Fruit fly (Drosophila melanogaster) whole organism, embryonic: ENCODE results near the gene bib.
A peak's percentile ranks its signal among the peaks of the same experiment; 100 is the strongest.

Source experiments
- B-H2 ChIP-seq: fragments of 200-800 bp; sonication (Bioruptor generic); optimal IDR thresholded peaks from 2 replicates; lab custom pipeline; 2018; ENCODE audit warnings: missing biosample characterization, mild to moderate bottlenecking, missing genetic modification characterization
- CG10274 ChIP-seq: fragments of 200-800 bp; sonication (Bioruptor generic); optimal IDR thresholded peaks from 3 replicates; lab custom pipeline; 2017; ENCODE audit warnings: missing biosample characterization, mild to moderate bottlenecking, missing genetic modification characterization
- CG10366 ChIP-seq: fragments of 200-800 bp; sonication (Bioruptor generic); IDR thresholded peaks from 2 replicates; pipeline ENCODE4 v1.3.6; 2022; ENCODE audit warnings: missing biosample characterization, missing genetic modification characterization
- CG11456 ChIP-seq: fragments of 200-800 bp; sonication (Bioruptor generic); IDR thresholded peaks from 3 replicates; pipeline ENCODE4 v1.3.6; 2022; ENCODE audit warnings: missing biosample characterization, missing genetic modification characterization
- CG12071 ChIP-seq: fragments of 200-800 bp; sonication (Bioruptor generic); optimal IDR thresholded peaks from 3 replicates; lab custom pipeline; 2018; ENCODE audit warnings: missing biosample characterization, mild to moderate bottlenecking, missing genetic modification characterization
- CG13775 ChIP-seq: fragments of 200-800 bp; sonication (Bioruptor generic); optimal IDR thresholded peaks from 3 replicates; lab custom pipeline; 2017; ENCODE audit warnings: missing biosample characterization, mild to moderate bottlenecking, missing genetic modification characterization
- CG14050 ChIP-seq: fragments of 200-800 bp; sonication (Bioruptor generic); IDR thresholded peaks from 3 replicates; pipeline ENCODE4 v1.3.6; 2022; ENCODE audit warnings: missing biosample characterization, missing genetic modification characterization
- CG14710 ChIP-seq: fragments of 200-800 bp; sonication (Bioruptor generic); optimal IDR thresholded peaks from 3 replicates; lab custom pipeline; 2019; ENCODE audit warnings: missing biosample characterization, mild to moderate bottlenecking, missing genetic modification characterization, moderate library complexity
- CG15011 ChIP-seq: fragments of 200-800 bp; sonication (Bioruptor generic); optimal IDR thresholded peaks from 3 replicates; lab custom pipeline; 2018; ENCODE audit warnings: missing biosample characterization, mild to moderate bottlenecking, missing genetic modification characterization
- CG15269 ChIP-seq: fragments of 200-800 bp; sonication (Bioruptor generic); optimal IDR thresholded peaks from 2 replicates; lab custom pipeline; 2018; ENCODE audit warnings: missing biosample characterization, mild to moderate bottlenecking, missing genetic modification characterization, moderate library complexity
- CG16779 ChIP-seq: fragments of 200-800 bp; sonication (Bioruptor generic); IDR thresholded peaks from 2 replicates; pipeline ENCODE4 v1.3.6; 2022; ENCODE audit warnings: missing biosample characterization, missing genetic modification characterization
- CG17912 ChIP-seq: fragments of 200-800 bp; sonication (Bioruptor generic); optimal IDR thresholded peaks from 2 replicates; lab custom pipeline; 2018; ENCODE audit warnings: missing biosample characterization, mild to moderate bottlenecking, missing genetic modification characterization
- CG18476 ChIP-seq: fragments of 200-800 bp; sonication (Bioruptor generic); optimal IDR thresholded peaks from 2 replicates; lab custom pipeline; 2016; ENCODE audit warnings: missing biosample characterization, mild to moderate bottlenecking, missing genetic modification characterization
- CG6791 ChIP-seq: fragments of 200-800 bp; sonication (Bioruptor generic); IDR thresholded peaks from 3 replicates; pipeline ENCODE4 v1.3.6; 2022; ENCODE audit warnings: missing biosample characterization, missing genetic modification characterization; ENCODE audit not compliant: partially characterized antibody
- CG7556 ChIP-seq: fragments of 200-800 bp; sonication (Bioruptor generic); optimal IDR thresholded peaks from 2 replicates; lab custom pipeline; 2017; ENCODE audit warnings: missing biosample characterization, mild to moderate bottlenecking, missing genetic modification characterization
- Dip3 ChIP-seq: fragments of 200-800 bp; sonication (Bioruptor generic); optimal IDR thresholded peaks from 3 replicates; lab custom pipeline; 2016; ENCODE audit warnings: missing biosample characterization, missing genetic modification characterization
- Elba2 ChIP-seq: fragments of 200-800 bp; sonication (Bioruptor generic); optimal IDR thresholded peaks from 3 replicates; lab custom pipeline; 2016; ENCODE audit warnings: missing biosample characterization, missing genetic modification characterization
- Lhr ChIP-seq: fragments of 200-800 bp; sonication (Bioruptor generic); optimal IDR thresholded peaks from 3 replicates; lab custom pipeline; 2017; ENCODE audit warnings: mild to moderate bottlenecking, missing biosample characterization, missing genetic modification reagents, missing genetic modification characterization
- MTF-1 ChIP-seq: fragments of 200-800 bp; sonication (Bioruptor generic); optimal IDR thresholded peaks from 2 replicates; lab custom pipeline; 2018; ENCODE audit warnings: missing biosample characterization, mild to moderate bottlenecking, missing genetic modification characterization, borderline replicate concordance
- Meics ChIP-seq: fragments of 200-800 bp; sonication (Bioruptor generic); optimal IDR thresholded peaks from 2 replicates; lab custom pipeline; 2017; ENCODE audit warnings: missing biosample characterization, mild to moderate bottlenecking, missing genetic modification characterization
- NC2α ChIP-seq: fragments of 200-800 bp; sonication (Bioruptor generic); optimal IDR thresholded peaks from 2 replicates; lab custom pipeline; 2016; ENCODE audit warnings: missing biosample characterization, missing genetic modification characterization
- PHDP ChIP-seq: fragments of 200-800 bp; sonication (Bioruptor generic); optimal IDR thresholded peaks from 3 replicates; lab custom pipeline; 2018; ENCODE audit warnings: missing biosample characterization, mild to moderate bottlenecking, missing genetic modification characterization, moderate library complexity
- Poxn ChIP-seq: fragments of 200-800 bp; sonication (Bioruptor generic); IDR thresholded peaks from 2 replicates; pipeline ENCODE4 v1.3.6; 2022; ENCODE audit warnings: missing biosample characterization, missing genetic modification characterization
- Six4 ChIP-seq: fragments of 200-800 bp; sonication (Bioruptor generic); optimal IDR thresholded peaks from 2 replicates; lab custom pipeline; 2016; ENCODE audit warnings: missing biosample characterization, missing genetic modification characterization
- Sox100B ChIP-seq: fragments of 200-800 bp; sonication (Bioruptor generic); optimal IDR thresholded peaks from 3 replicates; lab custom pipeline; 2018; ENCODE audit warnings: missing biosample characterization, mild to moderate bottlenecking, missing genetic modification characterization
- Ssrp ChIP-seq: fragments of 200-800 bp; sonication (Bioruptor generic); optimal IDR thresholded peaks from 2 replicates; lab custom pipeline; 2018; ENCODE audit warnings: missing biosample characterization, mild to moderate bottlenecking, missing genetic modification characterization, moderate library complexity
- amos ChIP-seq: fragments of 200-800 bp; sonication (Bioruptor generic); IDR thresholded peaks from 2 replicates; pipeline ENCODE4 v1.3.6; 2022; ENCODE audit warnings: missing biosample characterization, missing genetic modification characterization; ENCODE audit not compliant: partially characterized antibody
- bbx ChIP-seq: fragments of 200-800 bp; sonication (Bioruptor generic); IDR thresholded peaks from 2 replicates; pipeline ENCODE4 v1.3.6; 2022; ENCODE audit warnings: missing biosample characterization, missing genetic modification characterization; ENCODE audit not compliant: partially characterized antibody
- cas ChIP-seq: fragments of 200-800 bp; sonication (Bioruptor generic); IDR thresholded peaks from 2 replicates; pipeline ENCODE4 v1.3.6; 2022; ENCODE audit warnings: missing biosample characterization, missing genetic modification characterization
- da ChIP-seq: fragments of 200-800 bp; sonication (Bioruptor generic); optimal IDR thresholded peaks from 2 replicates; lab custom pipeline; 2016; ENCODE audit warnings: missing biosample characterization, missing genetic modification characterization
- dan ChIP-seq: fragments of 200-800 bp; sonication (Bioruptor generic); IDR thresholded peaks from 2 replicates; pipeline ENCODE4 v1.3.6; 2022; ENCODE audit warnings: missing biosample characterization, missing genetic modification characterization
- fru ChIP-seq: fragments of >200 bp; optimal IDR thresholded peaks from 2 replicates; lab custom pipeline; 2017
- ham ChIP-seq: fragments of 200-800 bp; sonication (Bioruptor generic); IDR thresholded peaks from 2 replicates; pipeline ENCODE4 v1.3.6; 2022; ENCODE audit warnings: missing biosample characterization, missing genetic modification characterization
- hb ChIP-seq: fragments of 200-800 bp; sonication (Bioruptor generic); IDR thresholded peaks from 3 replicates; pipeline ENCODE4 v1.3.6; 2022; ENCODE audit warnings: missing biosample characterization, missing genetic modification characterization; ENCODE audit not compliant: partially characterized antibody
- kay ChIP-seq: fragments of 200-800 bp; sonication (Bioruptor generic); optimal IDR thresholded peaks from 2 replicates; lab custom pipeline; 2016; ENCODE audit warnings: missing biosample characterization, missing genetic modification characterization
- kni ChIP-seq: fragments of 200-800 bp; sonication (Bioruptor generic); optimal IDR thresholded peaks from 3 replicates; lab custom pipeline; 2017; ENCODE audit warnings: mild to moderate bottlenecking, missing biosample characterization, missing genetic modification reagents, missing genetic modification characterization
- knrl ChIP-seq: fragments of 200-800 bp; sonication (Bioruptor generic); IDR thresholded peaks from 3 replicates; pipeline ENCODE4 v1.3.6; 2022; ENCODE audit warnings: missing biosample characterization, missing genetic modification characterization; ENCODE audit not compliant: partially characterized antibody
- lov ChIP-seq, 2 experiments: fragments of 200-800 bp in 1 of 2; fragments of >200 bp in 1 of 2; sonication (Bioruptor generic) in 1 of 2; IDR thresholded peaks in 1 of 2; optimal IDR thresholded peaks in 1 of 2; 2 replicates in 1 of 2; 3 replicates in 1 of 2; pipeline versions ENCODE4 v1.3.6 to Lab custom; 2017 to 2022; ENCODE audit warnings: missing biosample characterization in 1 of 2, missing genetic modification characterization in 1 of 2
- nmo ChIP-seq: fragments of 200-800 bp; sonication (Bioruptor generic); optimal IDR thresholded peaks from 2 replicates; lab custom pipeline; 2018; ENCODE audit warnings: missing biosample characterization, mild to moderate bottlenecking, missing genetic modification characterization, moderate library complexity
- nom ChIP-seq: fragments of 200-800 bp; sonication (Bioruptor generic); optimal IDR thresholded peaks from 2 replicates; lab custom pipeline; 2017; ENCODE audit warnings: missing biosample characterization, missing genetic modification characterization, mild to moderate bottlenecking, moderate library complexity, missing genetic modification reagents
- p53 ChIP-seq: fragments of 200-800 bp; sonication (Bioruptor generic); optimal IDR thresholded peaks from 2 replicates; lab custom pipeline; 2016; ENCODE audit warnings: missing biosample characterization, missing genetic modification characterization
- prd ChIP-seq, 3 experiments: fragments of >200 bp in 2 of 3; fragments of 200-800 bp in 1 of 3; sonication (Bioruptor generic) in 1 of 3; optimal IDR thresholded peaks in 2 of 3; IDR thresholded peaks in 1 of 3; 2 replicates in 2 of 3; 3 replicates in 1 of 3; pipeline versions ENCODE4 v1.3.6 to Lab custom; 2017 to 2022; ENCODE audit warnings: missing biosample characterization in 1 of 3, missing genetic modification characterization in 1 of 3
- pros ChIP-seq: fragments of 200-800 bp; sonication (Bioruptor generic); optimal IDR thresholded peaks from 3 replicates; lab custom pipeline; 2019; ENCODE audit warnings: missing biosample characterization, mild to moderate bottlenecking, missing genetic modification characterization, moderate library complexity
- run ChIP-seq: fragments of 200-800 bp; sonication (Bioruptor generic); optimal IDR thresholded peaks from 3 replicates; lab custom pipeline; 2018; ENCODE audit warnings: missing biosample characterization, mild to moderate bottlenecking, missing genetic modification characterization
- seq ChIP-seq: fragments of 200-800 bp; sonication (Bioruptor generic); IDR thresholded peaks from 2 replicates; pipeline ENCODE4 v1.3.6; 2022; ENCODE audit warnings: missing biosample characterization, missing genetic modification characterization
- sna ChIP-seq: fragments of 200-800 bp; sonication (Bioruptor generic); IDR thresholded peaks from 2 replicates; pipeline ENCODE4 v1.3.6; 2022; ENCODE audit warnings: missing biosample characterization, missing genetic modification characterization; ENCODE audit not compliant: partially characterized antibody
- tgo ChIP-seq: fragments of 200-800 bp; sonication (Bioruptor generic); IDR thresholded peaks from 3 replicates; pipeline ENCODE4 v1.3.6; 2022; ENCODE audit warnings: missing biosample characterization, missing genetic modification characterization
- unpg ChIP-seq: fragments of 200-800 bp; sonication (Bioruptor generic); optimal IDR thresholded peaks from 3 replicates; lab custom pipeline; 2018; ENCODE audit warnings: missing biosample characterization, mild to moderate bottlenecking, missing genetic modification characterization, moderate library complexity
- vnd ChIP-seq: fragments of 200-800 bp; sonication (Bioruptor generic); IDR thresholded peaks from 3 replicates; pipeline ENCODE4 v1.3.6; 2022; ENCODE audit warnings: missing biosample characterization, missing genetic modification characterization; ENCODE audit not compliant: partially characterized antibody
- zfh1 ChIP-seq: fragments of 200-800 bp; sonication (Bioruptor generic); IDR thresholded peaks from 3 replicates; pipeline ENCODE4 v1.3.6; 2022; ENCODE audit warnings: missing biosample characterization, missing genetic modification characterization

The bib gene

DNA sequence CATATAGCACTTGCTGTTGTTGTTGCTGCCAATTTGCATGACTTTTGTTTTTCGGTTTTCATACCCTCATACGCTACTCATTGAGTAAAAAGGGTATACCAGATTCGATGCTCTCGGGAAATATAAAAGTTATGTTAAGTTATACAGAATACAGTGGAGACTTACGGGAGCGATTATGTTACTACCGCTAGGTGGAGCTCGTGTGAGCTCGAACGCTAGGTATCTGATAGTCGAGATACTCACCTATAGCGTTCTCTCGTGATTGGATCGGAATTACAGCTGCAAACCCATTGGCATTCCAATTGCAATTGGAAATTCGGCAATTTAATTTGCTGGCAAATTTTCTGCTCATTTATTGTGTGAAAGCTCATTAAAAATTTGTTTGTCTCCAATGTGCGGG is 49.0 kb downstream of the bib start (continued):
- no peak for TF ChIP-seq tgo (GFP tag; lab: Robert Waterston, UW)
- no peak for TF ChIP-seq Dip3
- no peak for TF ChIP-seq ham
- TF ChIP-seq lov (optimal IDR thresholded peaks at IDR 0.05; lab: Kevin White, UChicago): no peak
- no peak for TF ChIP-seq lov (GFP tag; IDR thresholded peaks at IDR 0.05; lab: Robert Waterston, UW)
- no peak for TF ChIP-seq PHDP (tag; lab: Kevin White, UChicago)
- no peak for TF ChIP-seq CG15269 (tag; lab: Kevin White, UChicago)
- TF ChIP-seq dan (GFP tag; lab: Robert Waterston, UW): no peak
- no peak for TF ChIP-seq da (GFP tag; lab: Kevin White, UChicago)
- TF ChIP-seq Lhr (GFP tag; lab: Kevin White, UChicago): no peak
- TF ChIP-seq CG12071 (GFP tag; lab: Kevin White, UChicago): no peak
- TF ChIP-seq amos (GFP tag; lab: Robert Waterston, UW): 0 out of 2 replicates have a peak, but pooled peaks have one; percentile 20
- peak; percentile 43; the same call in 1 of the 3 replicates for TF ChIP-seq knrl
- TF ChIP-seq nmo (GFP tag; lab: Kevin White, UChicago): no peak
- TF ChIP-seq zfh1 (GFP tag; lab: Robert Waterston, UW): no peak
- TF ChIP-seq MTF-1 (GFP tag; lab: Kevin White, UChicago): no peak
- TF ChIP-seq CG17912 (GFP tag; lab: Kevin White, UChicago): no peak
- no peak for TF ChIP-seq CG13775 (GFP tag; lab: Kevin White, UChicago)
- TF ChIP-seq CG14710 (tag; lab: Kevin White, UChicago): no peak
- no peak for TF ChIP-seq p53 (GFP tag; lab: Kevin White, UChicago)
- no peak for TF ChIP-seq run (tag; lab: Kevin White, UChicago)
- TF ChIP-seq kay (GFP tag; lab: Kevin White, UChicago): no peak
- no peak for TF ChIP-seq seq (GFP tag; lab: Robert Waterston, UW)
- TF ChIP-seq hb (GFP tag; lab: Robert Waterston, UW): peak; percentile 81
- peak; percentile 78 for TF ChIP-seq CG6791
- no peak for TF ChIP-seq CG7556 (GFP tag; lab: Kevin White, UChicago)
- TF ChIP-seq CG18476 (GFP tag; lab: Kevin White, UChicago): no peak
- TF ChIP-seq Sox100B (GFP tag; lab: Kevin White, UChicago): no peak
- TF ChIP-seq Six4 (GFP tag; lab: Kevin White, UChicago): no peak
- TF ChIP-seq CG10366 (GFP tag; lab: Robert Waterston, UW): no peak
- TF ChIP-seq bbx (GFP tag; lab: Robert Waterston, UW): peak; percentile 75
- no peak for TF ChIP-seq unpg (GFP tag; lab: Kevin White, UChicago)
- TF ChIP-seq kni (GFP tag; lab: Kevin White, UChicago): no peak
- no peak for TF ChIP-seq CG11456 (GFP tag; lab: Robert Waterston, UW)
- no peak for TF ChIP-seq pros (GFP tag; lab: Kevin White, UChicago)
- peak; percentile 80 for TF ChIP-seq vnd (GFP tag; lab: Robert Waterston, UW)
- TF ChIP-seq Elba2 (GFP tag; lab: Kevin White, UChicago): no peak
- TF ChIP-seq CG15011 (GFP tag; lab: Kevin White, UChicago): no peak
- no peak for TF ChIP-seq Ssrp
- no peak for TF ChIP-seq CG10274 (GFP tag; lab: Kevin White, UChicago)
- no peak for TF ChIP-seq NC2α (GFP tag; lab: Kevin White, UChicago)
- TF ChIP-seq cas (GFP tag; lab: Robert Waterston, UW): no peak
- TF ChIP-seq Meics (GFP tag; lab: Kevin White, UChicago): no peak
- TF ChIP-seq CG14050 (GFP tag; lab: Robert Waterston, UW): no peak
- TF ChIP-seq sna (GFP tag; lab: Robert Waterston, UW): no peak
- no peak for TF ChIP-seq prd (optimal IDR thresholded peaks at IDR 0.05; lab: Kevin White, UChicago)
- no peak for TF ChIP-seq prd (GFP tag; IDR thresholded peaks at IDR 0.05; lab: Robert Waterston, UW)
- TF ChIP-seq Poxn: no peak
- no peak for TF ChIP-seq B-H2
- no peak for TF ChIP-seq nom
- TF ChIP-seq fru (lab: Kevin White, UChicago): no peak
- TF ChIP-seq CG16779 (GFP tag; lab: Robert Waterston, UW): no peak
